Fruit fly (Drosophila melanogaster) whole organism, embryonic: ENCODE measurements around the gene Shc.
A peak's percentile ranks its signal among the peaks of the same experiment; 100 is the strongest.

Experiments used
- Aef1 ChIP-seq: fragments of 200-800 bp; sonication (Bioruptor generic); IDR thresholded peaks from 3 replicates; pipeline ENCODE4 v1.3.6; 2022; ENCODE audit warnings: missing biosample characterization, missing genetic modification characterization
- Blimp-1 ChIP-seq: fragments of 200-800 bp; sonication (Bioruptor generic); optimal IDR thresholded peaks from 3 replicates; lab custom pipeline; 2018; ENCODE audit warnings: missing biosample characterization, missing genetic modification characterization, mild to moderate bottlenecking, moderate library complexity, missing genetic modification reagents
- CG12769 ChIP-seq: fragments of 200-800 bp; sonication (Bioruptor generic); optimal IDR thresholded peaks from 2 replicates; lab custom pipeline; 2019; ENCODE audit warnings: missing biosample characterization, mild to moderate bottlenecking, missing genetic modification characterization, moderate library complexity
- CG15696 ChIP-seq: fragments of 200-800 bp; sonication (Bioruptor generic); optimal IDR thresholded peaks from 2 replicates; lab custom pipeline; 2019; ENCODE audit warnings: missing biosample characterization, mild to moderate bottlenecking, missing genetic modification characterization, moderate library complexity
- CG16779 ChIP-seq: fragments of 200-800 bp; sonication (Bioruptor generic); IDR thresholded peaks from 2 replicates; pipeline ENCODE4 v1.3.6; 2022; ENCODE audit warnings: missing biosample characterization, missing genetic modification characterization
- CG2129 ChIP-seq: fragments of 200-800 bp; sonication (Bioruptor generic); IDR thresholded peaks from 2 replicates; pipeline ENCODE4 v1.3.6; 2022; ENCODE audit warnings: missing biosample characterization, missing genetic modification characterization; ENCODE audit not compliant: partially characterized antibody
- CG2889 ChIP-seq: fragments of 200-800 bp; sonication (Bioruptor generic); IDR thresholded peaks from 3 replicates; pipeline ENCODE4 v1.3.6; 2022; ENCODE audit warnings: missing biosample characterization, missing genetic modification characterization
- CG32532 ChIP-seq: fragments of 200-800 bp; sonication (Bioruptor generic); IDR thresholded peaks from 2 replicates; pipeline ENCODE4 v1.3.6; 2022; ENCODE audit warnings: missing biosample characterization, missing genetic modification characterization
- CG4424 ChIP-seq: fragments of 200-800 bp; sonication (Bioruptor generic); optimal IDR thresholded peaks from 3 replicates; lab custom pipeline; 2016; ENCODE audit warnings: missing biosample characterization, missing genetic modification characterization
- CG5180 ChIP-seq: fragments of 200-800 bp; sonication (Bioruptor generic); optimal IDR thresholded peaks from 3 replicates; lab custom pipeline; 2017; ENCODE audit warnings: missing biosample characterization, missing genetic modification characterization, mild to moderate bottlenecking, moderate library complexity, missing genetic modification reagents
- CG6254 ChIP-seq: fragments of 200-800 bp; sonication (Bioruptor generic); optimal IDR thresholded peaks from 3 replicates; lab custom pipeline; 2017; ENCODE audit warnings: mild to moderate bottlenecking, missing biosample characterization, missing genetic modification reagents, missing genetic modification characterization
- CG7271 ChIP-seq: fragments of 200-800 bp; sonication (Bioruptor generic); optimal IDR thresholded peaks from 2 replicates; lab custom pipeline; 2018; ENCODE audit warnings: missing biosample characterization, mild to moderate bottlenecking, missing genetic modification characterization, moderate library complexity
- CG7556 ChIP-seq: fragments of 200-800 bp; sonication (Bioruptor generic); optimal IDR thresholded peaks from 2 replicates; lab custom pipeline; 2017; ENCODE audit warnings: missing biosample characterization, mild to moderate bottlenecking, missing genetic modification characterization
- CG7786 ChIP-seq: fragments of 200-800 bp; sonication (Bioruptor generic); optimal IDR thresholded peaks from 2 replicates; lab custom pipeline; 2016; ENCODE audit warnings: missing biosample characterization, missing genetic modification characterization
- CG7987 ChIP-seq: fragments of 200-800 bp; sonication (Bioruptor generic); optimal IDR thresholded peaks from 2 replicates; lab custom pipeline; 2018; ENCODE audit warnings: missing biosample characterization, mild to moderate bottlenecking, missing genetic modification characterization, moderate library complexity
- CG8359 ChIP-seq: fragments of 200-800 bp; sonication (Bioruptor generic); optimal IDR thresholded peaks from 2 replicates; lab custom pipeline; 2017; ENCODE audit warnings: missing biosample characterization, mild to moderate bottlenecking, missing genetic modification characterization, borderline replicate concordance
- CG9437 ChIP-seq: fragments of 200-800 bp; sonication (Bioruptor generic); optimal IDR thresholded peaks from 2 replicates; lab custom pipeline; 2018; ENCODE audit warnings: missing biosample characterization, mild to moderate bottlenecking, missing genetic modification characterization
- CrebB ChIP-seq: fragments of 200-800 bp; sonication (Bioruptor generic); optimal IDR thresholded peaks from 3 replicates; lab custom pipeline; 2018; ENCODE audit warnings: missing biosample characterization, mild to moderate bottlenecking, missing genetic modification characterization
- D19B ChIP-seq: fragments of 200-800 bp; sonication (Bioruptor generic); optimal IDR thresholded peaks from 2 replicates; lab custom pipeline; 2017; ENCODE audit warnings: missing biosample characterization, mild to moderate bottlenecking, missing genetic modification characterization
- Doc3 ChIP-seq: fragments of 200-800 bp; sonication (Bioruptor generic); IDR thresholded peaks from 3 replicates; pipeline ENCODE4 v1.3.6; 2022; ENCODE audit warnings: missing biosample characterization, missing genetic modification characterization; ENCODE audit not compliant: partially characterized antibody
- Fer3 ChIP-seq: fragments of 200-800 bp; sonication (Bioruptor generic); optimal IDR thresholded peaks from 2 replicates; lab custom pipeline; 2018; ENCODE audit warnings: missing biosample characterization, mild to moderate bottlenecking, missing genetic modification characterization, moderate library complexity
- HLH4C ChIP-seq: fragments of 200-800 bp; sonication (Bioruptor generic); IDR thresholded peaks from 3 replicates; pipeline ENCODE4 v1.3.6; 2022; ENCODE audit warnings: missing biosample characterization, missing genetic modification characterization; ENCODE audit not compliant: partially characterized antibody
- NFAT ChIP-seq: fragments of 200-800 bp; sonication (Bioruptor generic); IDR thresholded peaks from 2 replicates; pipeline ENCODE4 v1.3.6; 2022; ENCODE audit warnings: missing biosample characterization, missing genetic modification characterization
- NK7.1 ChIP-seq: fragments of 200-800 bp; sonication (Bioruptor generic); optimal IDR thresholded peaks from 3 replicates; lab custom pipeline; 2016; ENCODE audit warnings: missing biosample characterization, missing genetic modification characterization
- Nf-YA ChIP-seq: fragments of 200-800 bp; sonication (Bioruptor generic); IDR thresholded peaks from 2 replicates; pipeline ENCODE4 v1.3.6; 2022; ENCODE audit warnings: missing biosample characterization, missing genetic modification characterization
- Ptx1 ChIP-seq: fragments of 200-800 bp; sonication (Bioruptor generic); IDR thresholded peaks from 2 replicates; pipeline ENCODE4 v1.3.6; 2022; ENCODE audit warnings: missing biosample characterization, missing genetic modification characterization
- Rfx ChIP-seq: fragments of 200-800 bp; sonication (Bioruptor generic); IDR thresholded peaks from 2 replicates; pipeline ENCODE4 v1.3.6; 2022; ENCODE audit warnings: missing biosample characterization, missing genetic modification characterization
- Rx ChIP-seq: fragments of 200-800 bp; sonication (Bioruptor generic); IDR thresholded peaks from 2 replicates; pipeline ENCODE4 v1.3.6; 2022; ENCODE audit warnings: missing biosample characterization, missing genetic modification characterization
- Scr ChIP-seq: fragments of 200-800 bp; sonication (Bioruptor generic); IDR thresholded peaks from 2 replicates; pipeline ENCODE4 v1.3.6; 2022; ENCODE audit warnings: missing biosample characterization, missing genetic modification characterization; ENCODE audit not compliant: partially characterized antibody
- TFAM ChIP-seq: fragments of 200-800 bp; sonication (Bioruptor generic); optimal IDR thresholded peaks from 2 replicates; lab custom pipeline; 2017; ENCODE audit warnings: missing biosample characterization, missing genetic modification characterization, inconsistent platforms
- ac ChIP-seq: fragments of 200-800 bp; sonication (Bioruptor generic); optimal IDR thresholded peaks from 3 replicates; lab custom pipeline; 2017; ENCODE audit warnings: missing biosample characterization, mild to moderate bottlenecking, missing genetic modification characterization
- br ChIP-seq: fragments of >200 bp; optimal IDR thresholded peaks from 2 replicates; lab custom pipeline; 2017
- bsh ChIP-seq, 2 experiments: fragments of 200-800 bp; sonication (Bioruptor generic); optimal IDR thresholded peaks; 2 replicates each; lab custom pipeline; 2017 to 2018; ENCODE audit warnings: mild to moderate bottlenecking in 2 of 2, missing biosample characterization in 2 of 2, missing genetic modification characterization in 2 of 2, moderate library complexity in 1 of 2
- caup ChIP-seq: fragments of 200-800 bp; sonication (Bioruptor generic); optimal IDR thresholded peaks from 3 replicates; lab custom pipeline; 2017; ENCODE audit warnings: missing biosample characterization, mild to moderate bottlenecking, missing genetic modification characterization, moderate library complexity; ENCODE audit not compliant: severe bottlenecking
- dimm ChIP-seq: fragments of 200-800 bp; sonication (Bioruptor generic); IDR thresholded peaks from 2 replicates; pipeline ENCODE4 v1.3.6; 2022; ENCODE audit warnings: missing biosample characterization, missing genetic modification characterization
- en ChIP-seq: fragments of 200-800 bp; sonication (Bioruptor generic); optimal IDR thresholded peaks from 2 replicates; lab custom pipeline; 2016; ENCODE audit warnings: missing biosample characterization, missing genetic modification characterization
- eyg ChIP-seq: fragments of 200-800 bp; sonication (Bioruptor generic); optimal IDR thresholded peaks from 3 replicates; lab custom pipeline; 2016; ENCODE audit warnings: missing biosample characterization, missing genetic modification characterization
- grn ChIP-seq: fragments of 200-800 bp; sonication (Bioruptor generic); optimal IDR thresholded peaks from 3 replicates; lab custom pipeline; 2017; ENCODE audit warnings: missing biosample characterization, missing genetic modification characterization
- maf-S ChIP-seq: fragments of 200-800 bp; sonication (Bioruptor generic); optimal IDR thresholded peaks from 2 replicates; lab custom pipeline; 2016; ENCODE audit warnings: missing biosample characterization, missing genetic modification characterization
- nau ChIP-seq: fragments of 200-800 bp; sonication (Bioruptor generic); optimal IDR thresholded peaks from 3 replicates; lab custom pipeline; 2017; ENCODE audit warnings: missing biosample characterization, mild to moderate bottlenecking, missing genetic modification characterization, missing genetic modification reagents
- nom ChIP-seq: fragments of 200-800 bp; sonication (Bioruptor generic); optimal IDR thresholded peaks from 2 replicates; lab custom pipeline; 2017; ENCODE audit warnings: missing biosample characterization, missing genetic modification characterization, mild to moderate bottlenecking, moderate library complexity, missing genetic modification reagents
- p53 ChIP-seq: fragments of 200-800 bp; sonication (Bioruptor generic); optimal IDR thresholded peaks from 2 replicates; lab custom pipeline; 2016; ENCODE audit warnings: missing biosample characterization, missing genetic modification characterization
- ro ChIP-seq: fragments of 200-800 bp; sonication (Bioruptor generic); IDR thresholded peaks from 2 replicates; pipeline ENCODE4 v1.3.6; 2022; ENCODE audit warnings: missing biosample characterization, missing genetic modification characterization
- row ChIP-seq: fragments of 200-800 bp; sonication (Bioruptor generic); IDR thresholded peaks from 3 replicates; pipeline ENCODE4 v1.3.6; 2022; ENCODE audit warnings: missing biosample characterization, missing genetic modification characterization
- run ChIP-seq: fragments of 200-800 bp; sonication (Bioruptor generic); optimal IDR thresholded peaks from 3 replicates; lab custom pipeline; 2018; ENCODE audit warnings: missing biosample characterization, mild to moderate bottlenecking, missing genetic modification characterization
- sc ChIP-seq, 3 experiments: fragments of >200 bp in 2 of 3; fragments of 200-800 bp in 1 of 3; sonication (Bioruptor generic) in 1 of 3; optimal IDR thresholded peaks; 2 replicates in 2 of 3; 3 replicates in 1 of 3; lab custom pipeline; 2017; ENCODE audit warnings: mild to moderate bottlenecking in 1 of 3, missing biosample characterization in 1 of 3, missing genetic modification characterization in 1 of 3, missing genetic modification reagents in 1 of 3
- shn ChIP-seq: fragments of 200-800 bp; sonication (Bioruptor generic); optimal IDR thresholded peaks from 3 replicates; lab custom pipeline; 2016; ENCODE audit warnings: missing biosample characterization, missing genetic modification characterization
- slbo ChIP-seq: fragments of 200-800 bp; sonication (Bioruptor generic); IDR thresholded peaks from 2 replicates; pipeline ENCODE4 v1.3.6; 2022; ENCODE audit warnings: missing biosample characterization, missing genetic modification characterization
- zen2 ChIP-seq: fragments of 200-800 bp; sonication (Bioruptor generic); IDR thresholded peaks from 3 replicates; pipeline ENCODE4 v1.3.6; 2022; ENCODE audit warnings: missing biosample characterization, missing genetic modification characterization; ENCODE audit not compliant: partially characterized antibody

Gene Shc

dm6 chr3L:9462247-9462769, 35.5 kb downstream of the Shc start (continued):
- no peak for TF ChIP-seq CG2889 (GFP tag; lab: Robert Waterston, UW)
- TF ChIP-seq NK7.1 (GFP tag; lab: Kevin White, UChicago) = peak; percentile 59
- peak; percentile 80 for TF ChIP-seq CrebB (tag; lab: Kevin White, UChicago)
- TF ChIP-seq Blimp-1 = peak; percentile 92
- TF ChIP-seq br (lab: Kevin White, UChicago) = no peak
- peak; percentile 89 for TF ChIP-seq run
- peak; percentile 50 for TF ChIP-seq TFAM (GFP tag; lab: Kevin White, UChicago)
- TF ChIP-seq CG16779 = no peak
- TF ChIP-seq Nf-YA = peak; percentile 77
- TF ChIP-seq sc (optimal IDR thresholded peaks at IDR 0.05; lab: Kevin White, UChicago) = no peak
- peak; percentile 82 for TF ChIP-seq sc (GFP tag; optimal IDR thresholded peaks at IDR 0.05; lab: Kevin White, UChicago)
- TF ChIP-seq CG8359 (GFP tag; lab: Kevin White, UChicago) = peak; percentile 68
- TF ChIP-seq Rx (GFP tag; lab: Robert Waterston, UW) = peak; percentile 69
- peak; percentile 9; the same call in 1 of the 2 replicates for TF ChIP-seq NFAT (GFP tag; lab: Robert Waterston, UW)
- TF ChIP-seq Scr (GFP tag; lab: Robert Waterston, UW) = peak; percentile 14
- peak; percentile 81 for TF ChIP-seq CG5180 (GFP tag; lab: Kevin White, UChicago)
- peak; percentile 89 for TF ChIP-seq nau (GFP tag; lab: Kevin White, UChicago)
- TF ChIP-seq shn (GFP tag; lab: Kevin White, UChicago) = peak; percentile 69
- peak; percentile 60 for TF ChIP-seq p53
- TF ChIP-seq Ptx1 (GFP tag; lab: Robert Waterston, UW) = peak; percentile 69
- TF ChIP-seq CG6254 (GFP tag; lab: Kevin White, UChicago) = peak; percentile 88
- TF ChIP-seq Doc3 = no peak; the same call in 2 of the 3 replicates
- TF ChIP-seq CG32532 = peak; percentile 73; the same call in 1 of the 2 replicates
- peak; percentile 72 for TF ChIP-seq D19B (GFP tag; lab: Kevin White, UChicago)
- peak; percentile 49 for TF ChIP-seq CG7271 (tag; lab: Kevin White, UChicago)
- no peak for TF ChIP-seq zen2 (GFP tag; lab: Robert Waterston, UW)
- no peak; the same call in 1 of the 3 replicates for TF ChIP-seq Aef1 (GFP tag; lab: Robert Waterston, UW)
- no peak for TF ChIP-seq dimm (GFP tag; lab: Robert Waterston, UW)
- no peak for TF ChIP-seq ro
- TF ChIP-seq CG15696 = peak; percentile 90
- TF ChIP-seq HLH4C = no peak
- peak; percentile 84 for TF ChIP-seq CG4424 (GFP tag; lab: Kevin White, UChicago)
- TF ChIP-seq slbo (GFP tag; lab: Robert Waterston, UW) = peak; percentile 70
- peak; percentile 77 for TF ChIP-seq nom (GFP tag; lab: Kevin White, UChicago)
- TF ChIP-seq en (GFP tag; lab: Kevin White, UChicago) = peak; percentile 71
- TF ChIP-seq CG7987 (GFP tag; lab: Kevin White, UChicago) = peak; percentile 20
- TF ChIP-seq ac (GFP tag; lab: Kevin White, UChicago) = peak; percentile 78
- TF ChIP-seq CG12769 = peak; percentile 52
- peak; percentile 96 for TF ChIP-seq CG7556 (GFP tag; lab: Kevin White, UChicago)
- TF ChIP-seq CG7786 (GFP tag; lab: Kevin White, UChicago) = peak; percentile 46
- peak; percentile 85 for TF ChIP-seq CG9437 (GFP tag; lab: Kevin White, UChicago)
- peak; percentile 79 for TF ChIP-seq caup (GFP tag; lab: Kevin White, UChicago)
- TF ChIP-seq eyg (GFP tag; lab: Kevin White, UChicago) = peak; percentile 20
- no peak for TF ChIP-seq grn (GFP tag; lab: Kevin White, UChicago)
- no peak for TF ChIP-seq CG2129 (GFP tag; lab: Robert Waterston, UW)
- TF ChIP-seq maf-S (GFP tag; lab: Kevin White, UChicago) = peak; percentile 84
- TF ChIP-seq Fer3 = peak; percentile 89
- TF ChIP-seq bsh (GFP tag; optimal IDR thresholded peaks at IDR 0.05; lab: Kevin White, UChicago) = peak; percentile 84 to 92
- peak; percentile 82 for TF ChIP-seq Rfx (GFP tag; lab: Robert Waterston, UW)
- TF ChIP-seq row (GFP tag; lab: Robert Waterston, UW) = peak; percentile 96
